Worm (Caenorhabditis elegans) whole organism, late embryonic: ENCODE measurements around the gene Y82E9BR.17.

ENCODE experiments used
- K02D7.2 ChIP-seq: sonication (generic microtip); optimal IDR thresholded peaks from 2 replicates; lab custom pipeline; 2017; ENCODE audit warnings: mild to moderate bottlenecking, missing genetic modification characterization, missing compliant biosample characterization
- Y22D7AL.16 ChIP-seq: sonication (generic microtip); optimal IDR thresholded peaks from 2 replicates; lab custom pipeline; 2016; ENCODE audit warnings: missing genetic modification characterization, missing compliant biosample characterization
- ama-1 ChIP-seq: fragments of 150-350 bp; optimal IDR thresholded peaks from 2 replicates; lab custom pipeline; 2014
- ceh-18 ChIP-seq: sonication (generic microtip); optimal IDR thresholded peaks from 2 replicates; lab custom pipeline; 2016; ENCODE audit warnings: missing genetic modification characterization, missing compliant biosample characterization
- ceh-2 ChIP-seq: sonication (generic microtip); optimal IDR thresholded peaks from 2 replicates; lab custom pipeline; 2016; ENCODE audit warnings: missing genotype, missing genetic modification characterization, missing compliant biosample characterization
- ceh-30 ChIP-seq: fragments of 150-350 bp; optimal IDR thresholded peaks from 2 replicates; lab custom pipeline; 2014; ENCODE audit warnings: missing biosample characterization, missing genetic modification characterization
- ceh-31 ChIP-seq: sonication (generic microtip); optimal IDR thresholded peaks from 2 replicates; lab custom pipeline; 2016; ENCODE audit warnings: missing genetic modification characterization, missing compliant biosample characterization
- ceh-34 ChIP-seq: sonication (generic microtip); optimal IDR thresholded peaks from 2 replicates; lab custom pipeline; 2016; ENCODE audit warnings: mild to moderate bottlenecking, missing genetic modification characterization, missing compliant biosample characterization
- ceh-45 ChIP-seq: fragments of 200-800 bp; sonication (Bioruptor generic); IDR thresholded peaks from 2 replicates; pipeline ENCODE4 v1.3.6; 2022; ENCODE audit warnings: missing genetic modification reagents, missing genetic modification characterization, missing compliant biosample characterization
- ceh-48 ChIP-seq: sonication (generic microtip); optimal IDR thresholded peaks from 2 replicates; lab custom pipeline; 2016; ENCODE audit warnings: missing genetic modification characterization, inconsistent platforms, missing compliant biosample characterization
- ceh-6 ChIP-seq: fragments of 200-800 bp; sonication (Bioruptor generic); optimal IDR thresholded peaks from 2 replicates; lab custom pipeline; 2018; ENCODE audit warnings: mild to moderate bottlenecking, missing genetic modification characterization, missing compliant biosample characterization
- dmd-4 ChIP-seq: sonication (generic microtip); optimal IDR thresholded peaks from 2 replicates; lab custom pipeline; 2016; ENCODE audit warnings: borderline replicate concordance, missing genetic modification characterization, missing compliant biosample characterization
- dve-1 ChIP-seq: sonication (generic microtip); optimal IDR thresholded peaks from 2 replicates; lab custom pipeline; 2017; ENCODE audit warnings: antibody characterized with exemption, mild to moderate bottlenecking, missing genetic modification characterization, missing compliant biosample characterization
- elt-2 ChIP-seq: sonication (generic microtip); optimal IDR thresholded peaks from 2 replicates; lab custom pipeline; 2016; ENCODE audit warnings: missing genetic modification reagents, missing genetic modification characterization, missing compliant biosample characterization
- elt-4 ChIP-seq: sonication (generic microtip); optimal IDR thresholded peaks from 2 replicates; lab custom pipeline; 2016; ENCODE audit warnings: missing genetic modification characterization, missing compliant biosample characterization
- ets-4 ChIP-seq: sonication (generic microtip); optimal IDR thresholded peaks from 2 replicates; lab custom pipeline; 2016; ENCODE audit warnings: missing genetic modification characterization, missing compliant biosample characterization
- eyg-1 ChIP-seq: sonication (generic microtip); optimal IDR thresholded peaks from 2 replicates; lab custom pipeline; 2016; ENCODE audit warnings: missing genotype, missing genetic modification characterization, missing compliant biosample characterization
- fax-1 ChIP-seq: sonication (generic microtip); optimal IDR thresholded peaks from 2 replicates; lab custom pipeline; 2016; ENCODE audit warnings: missing genotype, missing genetic modification characterization, missing compliant biosample characterization
- fkh-10 ChIP-seq: fragments of 150-350 bp; optimal IDR thresholded peaks from 2 replicates; lab custom pipeline; 2014; ENCODE audit warnings: missing biosample characterization, missing genetic modification reagents, missing genetic modification characterization
- fkh-6 ChIP-seq: sonication (generic microtip); optimal IDR thresholded peaks from 2 replicates; lab custom pipeline; 2016; ENCODE audit warnings: missing genetic modification characterization, missing compliant biosample characterization
- hlh-13 ChIP-seq: fragments of 200-800 bp; sonication (Bioruptor generic); optimal IDR thresholded peaks from 2 replicates; lab custom pipeline; 2018; ENCODE audit warnings: mild to moderate bottlenecking, missing genetic modification characterization, missing compliant biosample characterization
- hlh-15 ChIP-seq: sonication (generic microtip); optimal IDR thresholded peaks from 2 replicates; lab custom pipeline; 2016; ENCODE audit warnings: missing genetic modification characterization, missing compliant biosample characterization
- lim-6 ChIP-seq: sonication (generic microtip); optimal IDR thresholded peaks from 2 replicates; lab custom pipeline; 2016; ENCODE audit warnings: missing genetic modification characterization, missing compliant biosample characterization
- lin-11 ChIP-seq: fragments of 200-800 bp; sonication (Bioruptor generic); optimal IDR thresholded peaks from 2 replicates; lab custom pipeline; 2018; ENCODE audit warnings: mild to moderate bottlenecking, missing genetic modification characterization, missing compliant biosample characterization
- madf-2 ChIP-seq: sonication (generic microtip); optimal IDR thresholded peaks from 2 replicates; lab custom pipeline; 2017; ENCODE audit warnings: missing genetic modification characterization, missing compliant biosample characterization
- nhr-232 ChIP-seq: sonication (generic microtip); optimal IDR thresholded peaks from 2 replicates; lab custom pipeline; 2016; ENCODE audit warnings: missing genetic modification characterization, missing compliant biosample characterization
- npax-4 ChIP-seq: sonication (generic microtip); optimal IDR thresholded peaks from 2 replicates; lab custom pipeline; 2016; ENCODE audit warnings: missing genetic modification characterization, missing compliant biosample characterization
- odd-2 ChIP-seq: sonication (generic microtip); optimal IDR thresholded peaks from 2 replicates; lab custom pipeline; 2017; ENCODE audit warnings: antibody characterized with exemption, mild to moderate bottlenecking, missing genetic modification characterization, missing compliant biosample characterization
- pag-3 ChIP-seq: sonication (generic microtip); optimal IDR thresholded peaks from 2 replicates; lab custom pipeline; 2016; ENCODE audit warnings: missing compliant biosample characterization, missing genetic modification characterization, borderline replicate concordance
- pha-2 ChIP-seq: sonication (generic microtip); optimal IDR thresholded peaks from 2 replicates; lab custom pipeline; 2017; ENCODE audit warnings: mild to moderate bottlenecking, missing genetic modification characterization, missing compliant biosample characterization
- pqm-1 ChIP-seq: sonication (generic microtip); optimal IDR thresholded peaks from 2 replicates; lab custom pipeline; 2016; ENCODE audit warnings: missing genetic modification characterization, missing compliant biosample characterization
- rnt-1 ChIP-seq: sonication (generic microtip); optimal IDR thresholded peaks from 2 replicates; lab custom pipeline; 2016; ENCODE audit warnings: missing genetic modification characterization, missing compliant biosample characterization
- sdc-2 ChIP-seq: sonication (generic microtip); optimal IDR thresholded peaks from 2 replicates; lab custom pipeline; 2016; ENCODE audit warnings: missing genotype, missing genetic modification characterization, missing compliant biosample characterization
- syd-9 ChIP-seq: sonication (generic microtip); optimal IDR thresholded peaks from 2 replicates; lab custom pipeline; 2016; ENCODE audit warnings: mild to moderate bottlenecking, missing genetic modification characterization, moderate library complexity, missing compliant biosample characterization
- tbx-7 ChIP-seq: sonication (generic microtip); optimal IDR thresholded peaks from 2 replicates; lab custom pipeline; 2016; ENCODE audit warnings: missing genotype, missing genetic modification characterization, missing compliant biosample characterization
- unc-3 ChIP-seq, 2 experiments: fragments of 200-800 bp in 1 of 2; sonication (Bioruptor generic) in 1 of 2; sonication (generic microtip) in 1 of 2; conservative IDR thresholded peaks in 1 of 2; optimal IDR thresholded peaks in 1 of 2; 2 replicates each; pipeline versions ENCODE4 v1.3.6 to Lab custom; 2016 to 2022; ENCODE audit warnings: missing compliant biosample characterization in 2 of 2, missing genetic modification characterization in 2 of 2, missing genetic modification reagents in 1 of 2
- unc-42 ChIP-seq: sonication (generic microtip); optimal IDR thresholded peaks from 2 replicates; lab custom pipeline; 2016; ENCODE audit warnings: missing genotype, missing genetic modification characterization, missing compliant biosample characterization
- unc-55 ChIP-seq: sonication (generic microtip); optimal IDR thresholded peaks from 2 replicates; lab custom pipeline; 2017; ENCODE audit warnings: missing biosample characterization, missing genetic modification reagents, missing genetic modification characterization
- zip-5 ChIP-seq: sonication (generic microtip); optimal IDR thresholded peaks from 2 replicates; lab custom pipeline; 2016; ENCODE audit warnings: missing genetic modification characterization, missing compliant biosample characterization
- ztf-16 ChIP-seq: sonication (generic microtip); optimal IDR thresholded peaks from 2 replicates; lab custom pipeline; 2017; ENCODE audit warnings: missing genetic modification characterization, missing compliant biosample characterization

Y82E9BR.17 gene

ce11 chrIII:1417090-1417489 lies 38.5 kb downstream of the Y82E9BR.17 start, which contains the start of gene elc-1:
Gene elc-1, minus strand, starts transcription at chrIII:1417190.
- no peak for TF ChIP-seq hlh-15
- TF ChIP-seq ceh-2 (tag; lab: Kevin White, UChicago) = no peak
- no peak for TF ChIP-seq rnt-1
- TF ChIP-seq ama-1 (lab: Kevin White, UChicago) = no peak
- TF ChIP-seq hlh-13 (GFP tag; lab: Kevin White, UChicago) = no peak
- TF ChIP-seq unc-42 (tag; lab: Kevin White, UChicago) = no peak
- TF ChIP-seq ceh-34 (tag; lab: Kevin White, UChicago) = no peak
- no peak for TF ChIP-seq Y22D7AL.16
- no peak for TF ChIP-seq nhr-232
- TF ChIP-seq ceh-30 (tag; lab: Kevin White, UChicago) = no peak
- no peak for TF ChIP-seq madf-2 (tag; lab: Kevin White, UChicago)
- TF ChIP-seq unc-55 (GFP tag; lab: Kevin White, UChicago) = no peak
- no peak for TF ChIP-seq elt-4 (tag; lab: Kevin White, UChicago)
- TF ChIP-seq unc-3 (GFP tag; conservative IDR thresholded peaks at IDR 0.05; lab: Robert Waterston, UW) = no peak
- TF ChIP-seq unc-3 (tag; optimal IDR thresholded peaks at IDR 0.05; lab: Kevin White, UChicago) = no peak
- TF ChIP-seq pha-2 = no peak
- no peak for TF ChIP-seq lim-6 (tag; lab: Kevin White, UChicago)
- TF ChIP-seq, all 69 proteins: peak for 0

- TF ChIP-seq fkh-10 (GFP tag; lab: Kevin White, UChicago) (no peak), dve-1 (tag; lab: Kevin White, UChicago) (no peak), tbx-7 (tag; lab: Kevin White, UChicago) (no peak)
Measured at ce11 chrIII:1416571-1416970, 39.0 kb downstream of the Y82E9BR.17 start.

DNA sequence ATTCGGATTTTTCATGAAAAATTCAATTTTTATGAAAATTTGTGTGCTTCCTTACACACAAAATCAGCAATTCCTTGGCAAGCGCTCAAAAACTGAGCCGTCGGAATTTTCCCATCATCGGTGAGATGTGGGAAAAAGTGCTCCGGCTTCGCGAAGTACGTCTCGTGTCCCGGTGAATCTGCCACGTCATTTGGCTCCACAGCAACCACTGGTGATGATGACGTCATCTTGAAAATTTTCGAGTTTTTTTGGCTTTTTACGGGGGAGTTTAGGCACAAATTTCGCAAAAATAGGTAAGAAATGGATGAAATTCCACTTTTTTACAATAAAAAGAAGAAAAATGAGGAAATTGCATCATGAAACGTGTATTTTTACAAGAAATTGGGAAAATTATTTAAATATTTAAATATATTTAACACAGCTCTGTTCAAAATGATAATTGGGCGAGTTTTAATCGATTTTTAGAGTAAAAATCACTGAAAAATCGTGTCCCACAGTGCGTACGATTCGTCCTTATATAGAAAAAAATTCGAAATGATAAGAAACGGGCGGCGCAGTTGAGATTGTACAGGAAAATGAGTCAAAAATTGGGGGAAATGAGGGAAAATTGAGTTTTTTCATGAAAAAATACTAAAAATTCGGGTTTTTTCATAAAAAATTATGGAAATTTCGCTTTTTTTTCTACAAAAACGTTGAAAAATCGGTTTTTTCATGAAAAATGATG lies 41.5 kb downstream of the Y82E9BR.17 start, which contains the start of gene Y82E9BR.14:
TSS of gene Y82E9BR.14 (minus strand) at position 227 of the 724 bp plus-strand sequence.
- TF ChIP-seq K02D7.2 (tag; lab: Kevin White, UChicago) (no peak), ets-4 (no peak), tbx-7 (tag; lab: Kevin White, UChicago) (no peak), dmd-4 (tag; lab: Kevin White, UChicago) (no peak), hlh-13 (GFP tag; lab: Kevin White, UChicago) (no peak), npax-4 (tag; lab: Kevin White, UChicago) (no peak), sdc-2 (tag; lab: Kevin White, UChicago) (no peak), elt-2 (tag; lab: Kevin White, UChicago) (no peak)
- TF ChIP-seq, all 69 proteins: peak for 0

DNA sequence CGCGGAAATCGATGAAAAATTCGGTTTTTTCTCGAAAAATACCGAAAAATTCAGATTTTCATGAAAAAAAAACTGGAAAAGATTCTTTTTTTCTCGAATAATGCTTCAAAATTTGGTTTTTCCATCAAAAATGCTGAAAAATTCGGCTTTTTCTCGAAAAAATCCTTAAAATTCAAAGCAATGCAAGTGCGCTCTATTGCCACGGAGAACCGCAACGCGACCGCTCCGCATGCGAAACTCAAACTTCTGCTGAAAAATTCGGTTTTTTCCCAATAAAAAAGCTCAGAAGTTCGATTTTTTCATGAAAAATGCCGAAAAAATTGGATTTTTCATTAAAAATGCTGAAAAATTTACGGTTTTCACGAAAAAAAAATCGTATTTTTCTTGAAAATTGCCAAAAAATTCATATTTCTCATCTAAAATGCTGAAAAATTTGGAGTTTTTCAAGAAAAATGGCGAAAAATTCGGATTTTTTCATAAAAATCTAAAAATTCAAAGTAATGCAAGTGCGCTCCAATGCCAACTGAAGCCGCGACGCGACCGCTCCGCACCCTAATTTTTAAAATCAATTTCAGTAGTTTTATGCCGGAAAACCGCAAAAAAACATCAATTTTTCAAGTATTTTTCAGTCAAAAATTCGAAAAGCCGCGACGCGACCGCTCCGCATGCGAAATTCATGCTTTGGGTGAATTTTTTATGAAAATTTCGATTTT lies 42.3 kb downstream of the Y82E9BR.17 start:
- TF ChIP-seq ceh-31 (tag; lab: Kevin White, UChicago) = no peak
- no peak for TF ChIP-seq ceh-30 (tag; lab: Kevin White, UChicago)
- TF ChIP-seq ama-1 (lab: Kevin White, UChicago) = no peak
- TF ChIP-seq unc-55 (GFP tag; lab: Kevin White, UChicago) = no peak
- TF ChIP-seq ztf-16 (tag; lab: Kevin White, UChicago) = no peak
- TF ChIP-seq syd-9 (tag; lab: Kevin White, UChicago) = no peak
- no peak for TF ChIP-seq zip-5 (tag; lab: Kevin White, UChicago)
- TF ChIP-seq lin-11 = no peak
- no peak for TF ChIP-seq ceh-48 (tag; lab: Kevin White, UChicago)
- TF ChIP-seq odd-2 (tag; lab: Kevin White, UChicago) = no peak
- TF ChIP-seq ceh-45 (GFP tag; lab: Robert Waterston, UW) = no peak
- TF ChIP-seq eyg-1 (tag; lab: Kevin White, UChicago) = no peak
- TF ChIP-seq fkh-6 = no peak
- TF ChIP-seq ceh-6 (GFP tag; lab: Kevin White, UChicago) = no peak
- TF ChIP-seq nhr-232 = no peak
- no peak for TF ChIP-seq pqm-1 (tag; lab: Kevin White, UChicago)
- no peak for TF ChIP-seq ceh-18 (tag; lab: Kevin White, UChicago)
- TF ChIP-seq fax-1 (tag; lab: Kevin White, UChicago) = no peak
- no peak for TF ChIP-seq pag-3 (tag; lab: Kevin White, UChicago)
